Fruit fly (Drosophila melanogaster) whole organism, embryonic: ENCODE results near the gene Oseg1.

Source experiments
- Ada2b ChIP-seq: fragments of 200-800 bp; sonication (Bioruptor generic); IDR thresholded peaks from 2 replicates; pipeline ENCODE4 v1.3.6; 2022; ENCODE audit warnings: missing biosample characterization, missing genetic modification characterization
- Asciz ChIP-seq: fragments of 200-800 bp; sonication (Bioruptor generic); optimal IDR thresholded peaks from 2 replicates; lab custom pipeline; 2017; ENCODE audit warnings: missing biosample characterization, mild to moderate bottlenecking, missing genetic modification characterization, missing genetic modification reagents
- Bdp1 ChIP-seq: fragments of 200-800 bp; sonication (Bioruptor generic); optimal IDR thresholded peaks from 3 replicates; lab custom pipeline; 2016; ENCODE audit warnings: missing biosample characterization, missing genetic modification characterization
- BtbVII ChIP-seq: fragments of 200-800 bp; sonication (Bioruptor generic); optimal IDR thresholded peaks from 3 replicates; lab custom pipeline; 2017; ENCODE audit warnings: missing biosample characterization, mild to moderate bottlenecking, missing genetic modification characterization
- C15 ChIP-seq: fragments of 200-800 bp; sonication (Bioruptor generic); IDR thresholded peaks from 3 replicates; pipeline ENCODE4 v1.3.6; 2022; ENCODE audit warnings: missing biosample characterization, missing genetic modification characterization
- CG11093 ChIP-seq: fragments of 200-800 bp; sonication (Bioruptor generic); IDR thresholded peaks from 3 replicates; pipeline ENCODE4 v1.3.6; 2022; ENCODE audit warnings: missing biosample characterization, missing genetic modification characterization
- CG13296 ChIP-seq: fragments of 200-800 bp; sonication (Bioruptor generic); optimal IDR thresholded peaks from 3 replicates; lab custom pipeline; 2018; ENCODE audit warnings: missing biosample characterization, mild to moderate bottlenecking, missing genetic modification characterization
- CG14667 ChIP-seq: fragments of 200-800 bp; sonication (Bioruptor generic); IDR thresholded peaks from 2 replicates; pipeline ENCODE4 v1.3.6; 2022; ENCODE audit warnings: missing biosample characterization, missing genetic modification characterization
- CG15479 ChIP-seq: fragments of 200-800 bp; sonication (Bioruptor generic); optimal IDR thresholded peaks from 3 replicates; lab custom pipeline; 2019; ENCODE audit warnings: missing biosample characterization, mild to moderate bottlenecking, missing genetic modification characterization, moderate library complexity
- CG1602 ChIP-seq: fragments of 200-800 bp; sonication (Bioruptor generic); optimal IDR thresholded peaks from 3 replicates; lab custom pipeline; 2016; ENCODE audit warnings: missing biosample characterization, missing genetic modification characterization
- CG16813 ChIP-seq: fragments of 200-800 bp; sonication (Bioruptor generic); IDR thresholded peaks from 3 replicates; pipeline ENCODE4 v1.3.6; 2022; ENCODE audit warnings: missing biosample characterization, missing genetic modification characterization; ENCODE audit not compliant: partially characterized antibody
- CG17912 ChIP-seq: fragments of 200-800 bp; sonication (Bioruptor generic); optimal IDR thresholded peaks from 2 replicates; lab custom pipeline; 2018; ENCODE audit warnings: missing biosample characterization, mild to moderate bottlenecking, missing genetic modification characterization
- CG18011 ChIP-seq: fragments of 200-800 bp; sonication (Bioruptor generic); optimal IDR thresholded peaks from 2 replicates; lab custom pipeline; 2017; ENCODE audit warnings: missing biosample characterization, missing genetic modification characterization, mild to moderate bottlenecking, moderate library complexity, missing genotype
- CG18599 ChIP-seq: fragments of 200-800 bp; sonication (Bioruptor generic); optimal IDR thresholded peaks from 3 replicates; lab custom pipeline; 2017; ENCODE audit warnings: missing biosample characterization, missing genetic modification characterization, mild to moderate bottlenecking, moderate library complexity, missing genetic modification reagents
- CG2712 ChIP-seq: fragments of 200-800 bp; optimal IDR thresholded peaks from 3 replicates; lab custom pipeline; 2019; ENCODE audit warnings: missing biosample characterization, mild to moderate bottlenecking, missing genetic modification characterization, moderate library complexity
- CG32772 ChIP-seq: fragments of 200-800 bp; sonication (Bioruptor generic); IDR thresholded peaks from 2 replicates; pipeline ENCODE4 v1.3.6; 2022; ENCODE audit warnings: missing biosample characterization, missing genetic modification characterization
- CG5245 ChIP-seq: fragments of 200-800 bp; sonication (Bioruptor generic); optimal IDR thresholded peaks from 3 replicates; lab custom pipeline; 2016; ENCODE audit warnings: missing biosample characterization, missing genetic modification characterization
- CG6765 ChIP-seq: fragments of 200-800 bp; sonication (Bioruptor generic); optimal IDR thresholded peaks from 3 replicates; lab custom pipeline; 2017; ENCODE audit warnings: missing biosample characterization, mild to moderate bottlenecking, missing genetic modification characterization
- CG7556 ChIP-seq: fragments of 200-800 bp; sonication (Bioruptor generic); optimal IDR thresholded peaks from 2 replicates; lab custom pipeline; 2017; ENCODE audit warnings: missing biosample characterization, mild to moderate bottlenecking, missing genetic modification characterization
- CG7745 ChIP-seq: fragments of 200-800 bp; sonication (Bioruptor generic); optimal IDR thresholded peaks from 2 replicates; lab custom pipeline; 2018; ENCODE audit warnings: missing biosample characterization, mild to moderate bottlenecking, missing genetic modification characterization, moderate library complexity
- CG8765 ChIP-seq: fragments of 200-800 bp; sonication (Bioruptor generic); IDR thresholded peaks from 2 replicates; pipeline ENCODE4 v1.3.6; 2022; ENCODE audit warnings: missing biosample characterization, missing genetic modification characterization
- Doc2 ChIP-seq: fragments of 200-800 bp; sonication (Bioruptor generic); IDR thresholded peaks from 2 replicates; pipeline ENCODE4 v1.3.6; 2022; ENCODE audit warnings: missing biosample characterization, missing genetic modification characterization
- Fer1 ChIP-seq: fragments of 200-800 bp; sonication (Bioruptor generic); optimal IDR thresholded peaks from 2 replicates; lab custom pipeline; 2017; ENCODE audit warnings: missing biosample characterization, mild to moderate bottlenecking, missing genetic modification characterization
- Gsc ChIP-seq: fragments of 200-800 bp; sonication (Bioruptor generic); IDR thresholded peaks from 2 replicates; pipeline ENCODE4 v1.3.6; 2022; ENCODE audit warnings: missing biosample characterization, missing genetic modification characterization
- H15 ChIP-seq: fragments of 200-800 bp; sonication (Bioruptor generic); IDR thresholded peaks from 3 replicates; pipeline ENCODE4 v1.3.6; 2022; ENCODE audit warnings: missing biosample characterization, missing genetic modification characterization
- HLH3B ChIP-seq: fragments of 200-800 bp; sonication (Bioruptor generic); IDR thresholded peaks from 2 replicates; pipeline ENCODE4 v1.3.6; 2022; ENCODE audit warnings: missing biosample characterization, missing genetic modification characterization
- Hr78 ChIP-seq, 2 experiments: fragments of 200-800 bp in 1 of 2; fragments of >200 bp in 1 of 2; sonication (Bioruptor generic) in 1 of 2; optimal IDR thresholded peaks; 2 replicates each; lab custom pipeline; 2017 to 2019; ENCODE audit warnings: missing biosample characterization in 2 of 2, missing genetic modification characterization in 2 of 2, mild to moderate bottlenecking in 1 of 2, moderate library complexity in 1 of 2
- Mes4 ChIP-seq: fragments of 200-800 bp; sonication (Bioruptor generic); optimal IDR thresholded peaks from 2 replicates; lab custom pipeline; 2016; ENCODE audit warnings: missing biosample characterization, missing genetic modification characterization
- Pdp1 ChIP-seq, 2 experiments: fragments of 200-800 bp; sonication (Bioruptor generic); optimal IDR thresholded peaks; 3 replicates each; lab custom pipeline; 2016; ENCODE audit warnings: missing biosample characterization in 2 of 2, missing genetic modification characterization in 2 of 2, mild to moderate bottlenecking in 1 of 2, moderate library complexity in 1 of 2
- Ssrp ChIP-seq: fragments of 200-800 bp; sonication (Bioruptor generic); optimal IDR thresholded peaks from 2 replicates; lab custom pipeline; 2018; ENCODE audit warnings: missing biosample characterization, mild to moderate bottlenecking, missing genetic modification characterization, moderate library complexity
- YL-1 ChIP-seq: fragments of 200-800 bp; sonication (Bioruptor generic); optimal IDR thresholded peaks from 3 replicates; lab custom pipeline; 2017; ENCODE audit warnings: missing biosample characterization, mild to moderate bottlenecking, missing genetic modification characterization
- ab ChIP-seq: fragments of 200-800 bp; sonication (Bioruptor generic); optimal IDR thresholded peaks from 2 replicates; lab custom pipeline; 2016; ENCODE audit warnings: missing biosample characterization, missing genetic modification characterization
- az2 ChIP-seq: fragments of 200-800 bp; sonication (Bioruptor generic); optimal IDR thresholded peaks from 3 replicates; lab custom pipeline; 2016; ENCODE audit warnings: missing biosample characterization, missing genetic modification characterization
- bab2 ChIP-seq: fragments of 200-800 bp; sonication (Bioruptor generic); optimal IDR thresholded peaks from 2 replicates; lab custom pipeline; 2016; ENCODE audit warnings: missing biosample characterization, missing genetic modification characterization
- bsh ChIP-seq, 2 experiments: fragments of 200-800 bp; sonication (Bioruptor generic); optimal IDR thresholded peaks; 2 replicates each; lab custom pipeline; 2017 to 2018; ENCODE audit warnings: mild to moderate bottlenecking in 2 of 2, missing biosample characterization in 2 of 2, missing genetic modification characterization in 2 of 2, moderate library complexity in 1 of 2
- cas ChIP-seq: fragments of 200-800 bp; sonication (Bioruptor generic); IDR thresholded peaks from 2 replicates; pipeline ENCODE4 v1.3.6; 2022; ENCODE audit warnings: missing biosample characterization, missing genetic modification characterization
- dmrt11E ChIP-seq: fragments of 200-800 bp; sonication (Bioruptor generic); optimal IDR thresholded peaks from 3 replicates; lab custom pipeline; 2018; ENCODE audit warnings: missing biosample characterization, mild to moderate bottlenecking, missing genetic modification characterization, moderate library complexity
- emc ChIP-seq: fragments of 200-800 bp; sonication (Bioruptor generic); optimal IDR thresholded peaks from 2 replicates; lab custom pipeline; 2016; ENCODE audit warnings: missing biosample characterization, missing genetic modification characterization
- fru ChIP-seq: fragments of >200 bp; optimal IDR thresholded peaks from 2 replicates; lab custom pipeline; 2017
- gsb-n ChIP-seq: fragments of 200-800 bp; sonication (Bioruptor generic); optimal IDR thresholded peaks from 3 replicates; lab custom pipeline; 2018; ENCODE audit warnings: missing biosample characterization, mild to moderate bottlenecking, missing genetic modification characterization
- h ChIP-seq: fragments of >200 bp; optimal IDR thresholded peaks from 2 replicates; lab custom pipeline; 2017
- her ChIP-seq: fragments of 200-800 bp; sonication (Bioruptor generic); optimal IDR thresholded peaks from 2 replicates; lab custom pipeline; 2016; ENCODE audit warnings: missing biosample characterization, missing genetic modification characterization
- pb ChIP-seq: fragments of 200-800 bp; sonication (Bioruptor generic); optimal IDR thresholded peaks from 3 replicates; lab custom pipeline; 2016; ENCODE audit warnings: missing biosample characterization, missing genetic modification characterization
- sd ChIP-seq: fragments of 200-800 bp; sonication (Bioruptor generic); optimal IDR thresholded peaks from 3 replicates; lab custom pipeline; 2018; ENCODE audit warnings: missing biosample characterization, mild to moderate bottlenecking, missing genetic modification characterization, moderate library complexity
- sens-2 ChIP-seq: fragments of 200-800 bp; sonication (Bioruptor generic); IDR thresholded peaks from 2 replicates; pipeline ENCODE4 v1.3.6; 2022; ENCODE audit warnings: missing biosample characterization, missing genetic modification characterization
- sqz ChIP-seq: fragments of 200-800 bp; sonication (Bioruptor generic); optimal IDR thresholded peaks from 3 replicates; lab custom pipeline; 2018; ENCODE audit warnings: missing biosample characterization, mild to moderate bottlenecking, missing genetic modification characterization
- stwl ChIP-seq: fragments of 200-800 bp; sonication (Bioruptor generic); optimal IDR thresholded peaks from 3 replicates; lab custom pipeline; 2018; ENCODE audit warnings: missing biosample characterization, mild to moderate bottlenecking, missing genetic modification characterization, moderate library complexity
- sug ChIP-seq: fragments of 200-800 bp; optimal IDR thresholded peaks from 2 replicates; lab custom pipeline; 2019; ENCODE audit warnings: missing biosample characterization, mild to moderate bottlenecking, missing genetic modification characterization, moderate library complexity
- tgo ChIP-seq: fragments of 200-800 bp; sonication (Bioruptor generic); IDR thresholded peaks from 3 replicates; pipeline ENCODE4 v1.3.6; 2022; ENCODE audit warnings: missing biosample characterization, missing genetic modification characterization
- toy ChIP-seq: fragments of 200-800 bp; sonication (Bioruptor generic); IDR thresholded peaks from 2 replicates; pipeline ENCODE4 v1.3.6; 2022; ENCODE audit warnings: missing biosample characterization, missing genetic modification characterization
- yki ChIP-seq: fragments of >200 bp; optimal IDR thresholded peaks from 3 replicates; lab custom pipeline; 2018
- zfh2 ChIP-seq: fragments of 200-800 bp; sonication (Bioruptor generic); optimal IDR thresholded peaks from 2 replicates; lab custom pipeline; 2016; ENCODE audit warnings: missing biosample characterization, missing genetic modification characterization

Oseg1 gene

dm6 chr3L:8418984-8419383 lies 6.4 kb upstream of the Oseg1 start (continued):
- TF ChIP-seq CG2712 (tag; lab: Kevin White, UChicago) (peak; percentile 32), dmrt11E (tag; lab: Kevin White, UChicago) (no peak), fru (lab: Kevin White, UChicago) (no peak), cas (no peak), CG32772 (GFP tag; lab: Robert Waterston, UW) (0 out of 2 replicates have a peak, but pooled peaks have one; percentile 20), bab2 (GFP tag; lab: Kevin White, UChicago) (peak; percentile 33), bsh (GFP tag; optimal IDR thresholded peaks at IDR 0.05; lab: Kevin White, UChicago) (peak; percentile 43 to 62), CG13296 (GFP tag; lab: Kevin White, UChicago) (no peak), sug (no peak), CG7556 (GFP tag; lab: Kevin White, UChicago) (no peak), CG6765 (GFP tag; lab: Kevin White, UChicago) (no peak), zfh2 (no peak), Pdp1 (GFP tag; optimal IDR thresholded peaks at IDR 0.05; lab: Kevin White, UChicago) (no peak), C15 (GFP tag; lab: Robert Waterston, UW) (no peak), yki (lab: Kevin White, UChicago) (no peak), tgo (no peak), Asciz (GFP tag; lab: Kevin White, UChicago) (peak; percentile 2), az2 (peak; percentile 19)

DNA sequence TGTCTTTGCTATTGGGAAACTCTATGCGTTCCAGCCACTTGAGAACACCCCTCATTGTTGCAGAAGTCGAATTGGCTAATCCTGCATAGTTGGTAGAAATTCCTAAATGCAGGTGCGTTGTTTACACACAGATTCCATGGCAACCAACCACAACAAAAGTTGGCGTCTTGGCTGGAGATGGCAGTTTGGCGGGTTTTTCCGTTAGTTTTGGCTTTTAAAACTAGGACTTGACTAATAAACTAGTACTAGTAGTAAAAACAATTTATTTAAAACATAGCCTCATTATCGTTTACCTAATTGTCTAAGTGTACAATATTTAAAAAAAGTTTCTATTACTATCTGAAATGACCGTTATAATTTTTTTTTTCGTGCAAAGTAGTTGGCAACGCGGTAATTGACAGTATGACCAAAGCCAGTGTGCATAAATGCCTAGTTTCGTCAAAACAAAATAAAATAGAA lies 1.2 kb downstream of the Oseg1 start, which contains the start of gene Exo70:
Gene Exo70, plus strand, starts transcription at position 413 of the 459 bp plus-strand sequence.
- TF ChIP-seq Ada2b (GFP tag; lab: Robert Waterston, UW), result no peak
- no peak for TF ChIP-seq gsb-n
- TF ChIP-seq ab (GFP tag; lab: Kevin White, UChicago), result no peak
- TF ChIP-seq stwl, result peak; percentile 69
- no peak for TF ChIP-seq Hr78 (GFP tag; optimal IDR thresholded peaks at IDR 0.05; lab: Kevin White, UChicago)
- no peak for TF ChIP-seq CG5245 (GFP tag; lab: Kevin White, UChicago)
- no peak for TF ChIP-seq Ssrp
- no peak for TF ChIP-seq HLH3B (GFP tag; lab: Robert Waterston, UW)
- TF ChIP-seq CG18011 (GFP tag; lab: Kevin White, UChicago), result no peak
- TF ChIP-seq CG14667 (GFP tag; lab: Robert Waterston, UW), result no peak
- TF ChIP-seq CG11093 (GFP tag; lab: Robert Waterston, UW), result no peak
- no peak for TF ChIP-seq CG8765 (GFP tag; lab: Robert Waterston, UW)
- TF ChIP-seq CG15479, result no peak
- TF ChIP-seq YL-1 (GFP tag; lab: Kevin White, UChicago), result peak; percentile 38
- TF ChIP-seq Mes4 (GFP tag; lab: Kevin White, UChicago), result no peak
- no peak for TF ChIP-seq Gsc (GFP tag; lab: Robert Waterston, UW)
- no peak for TF ChIP-seq zfh2
- TF ChIP-seq Bdp1 (GFP tag; lab: Kevin White, UChicago), result no peak
- TF ChIP-seq her (GFP tag; lab: Kevin White, UChicago), result no peak
- TF ChIP-seq h (lab: Kevin White, UChicago), result no peak
- no peak for TF ChIP-seq pb (GFP tag; lab: Kevin White, UChicago)
- TF ChIP-seq Doc2 (GFP tag; lab: Robert Waterston, UW), result no peak
- peak; percentile 82 for TF ChIP-seq sd (tag; lab: Kevin White, UChicago)
- no peak for TF ChIP-seq H15
- TF ChIP-seq toy (GFP tag; lab: Robert Waterston, UW), result no peak
- TF ChIP-seq sqz (GFP tag; lab: Kevin White, UChicago), result no peak
- TF ChIP-seq CG16813 (GFP tag; lab: Robert Waterston, UW), result no peak
- peak; percentile 7 for TF ChIP-seq CG1602
- no peak for TF ChIP-seq BtbVII (GFP tag; lab: Kevin White, UChicago)
- no peak for TF ChIP-seq CG18599 (GFP tag; lab: Kevin White, UChicago)
- no peak for TF ChIP-seq CG7745 (tag; lab: Kevin White, UChicago)
- no peak for TF ChIP-seq emc (GFP tag; lab: Kevin White, UChicago)
- no peak for TF ChIP-seq CG17912 (GFP tag; lab: Kevin White, UChicago)
- TF ChIP-seq Fer1, result no peak
- no peak for TF ChIP-seq sens-2 (GFP tag; lab: Robert Waterston, UW)
